Fruit fly (Drosophila melanogaster): ENCODE measurements around the gene ATPsynE.

The ATPsynE gene

DNA sequence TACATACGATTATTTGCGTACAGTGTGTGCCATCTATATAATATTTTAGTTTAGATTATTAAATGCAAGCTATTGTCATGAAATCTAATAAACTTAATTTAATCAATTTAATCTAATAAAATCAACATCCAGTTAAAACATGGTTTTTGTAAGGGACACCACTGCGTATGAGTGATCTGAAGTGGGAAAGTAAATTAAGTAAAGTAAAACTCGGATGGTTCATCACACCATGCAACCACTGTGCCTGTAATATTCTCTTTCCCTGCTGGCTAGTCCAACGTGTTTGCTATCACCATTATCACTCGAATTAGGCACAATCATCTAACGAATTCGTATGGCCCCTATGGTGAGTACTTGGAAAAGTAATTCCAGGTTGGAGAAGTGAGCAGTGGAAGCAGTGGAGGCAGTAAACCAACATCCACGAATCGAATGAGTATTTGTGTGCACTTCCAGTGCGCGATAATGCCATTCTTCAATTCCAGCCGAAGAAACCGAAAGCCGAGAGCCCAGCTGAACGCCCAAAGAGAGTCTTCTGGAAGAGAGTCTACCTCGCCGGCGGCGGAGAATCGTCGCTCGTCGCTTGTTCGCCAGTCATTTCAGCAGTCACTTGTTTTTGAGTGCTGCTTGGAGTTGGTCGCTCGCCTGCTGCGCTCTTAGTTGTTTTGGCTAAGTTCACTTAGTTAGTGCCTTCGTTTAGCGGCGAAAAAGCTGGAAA lies 37.9 kb upstream of the ATPsynE start, which contains the start of gene red (continued):
- peak; percentile 76 for TF ChIP-seq lmd (GFP tag; IDR thresholded peaks at IDR 0.05)
- TF ChIP-seq CG30431 (GFP tag; optimal IDR thresholded peaks at IDR 0.05) = peak; percentile 39
- no peak for TF ChIP-seq gce (GFP tag; IDR thresholded peaks at IDR 0.05)
- peak; percentile 51 for TF ChIP-seq Bteb2 (GFP tag; optimal IDR thresholded peaks at IDR 0.05)
- TF ChIP-seq yki (optimal IDR thresholded peaks at IDR 0.05) = no peak
- TF ChIP-seq gcm2 (GFP tag; optimal IDR thresholded peaks at IDR 0.05) = no peak
- TF ChIP-seq mirr (GFP tag; optimal IDR thresholded peaks at IDR 0.05) = peak; percentile 95
- no peak for TF ChIP-seq sna (GFP tag; IDR thresholded peaks at IDR 0.05; ENCODE audit: partially characterized antibody)
- TF ChIP-seq Bdp1 (GFP tag; optimal IDR thresholded peaks at IDR 0.05) = peak; percentile 47
- TF ChIP-seq jigr1 (GFP tag; IDR thresholded peaks at IDR 0.05) = no peak
- peak; percentile 47 to 84 for TF ChIP-seq Hr51 (GFP tag; optimal IDR thresholded peaks at IDR 0.05)
- no peak for TF ChIP-seq CG2129 (GFP tag; IDR thresholded peaks at IDR 0.05; ENCODE audit: partially characterized antibody)
- TF ChIP-seq eve (GFP tag; optimal IDR thresholded peaks at IDR 0.05) = peak in 1 of 2 experiments; percentile 89
- peak; percentile 76 for TF ChIP-seq tap (tag; optimal IDR thresholded peaks at IDR 0.05)
- peak; percentile 17 for TF ChIP-seq CG9876 (GFP tag; optimal IDR thresholded peaks at IDR 0.05)
- peak; percentile 33 for TF ChIP-seq CG18476 (GFP tag; optimal IDR thresholded peaks at IDR 0.05)
- peak; percentile 84 for TF ChIP-seq CG7839 (tag; optimal IDR thresholded peaks at IDR 0.05)
- peak; percentile 29 for TF ChIP-seq CG7928 (GFP tag; optimal IDR thresholded peaks at IDR 0.05)
- peak; percentile 4 for TF ChIP-seq cato (GFP tag; optimal IDR thresholded peaks at IDR 0.05; ENCODE audit: borderline replicate concordance)
- peak; percentile 48 for TF ChIP-seq CG12942 (GFP tag; optimal IDR thresholded peaks at IDR 0.05)
- TF ChIP-seq D19B (GFP tag; optimal IDR thresholded peaks at IDR 0.05) = peak; percentile 64
- TF ChIP-seq dm (GFP tag; optimal IDR thresholded peaks at IDR 0.05) = no peak
- peak; percentile 14 for TF ChIP-seq Atf-2 (GFP tag; optimal IDR thresholded peaks at IDR 0.05)
- TF ChIP-seq CG3847 (GFP tag; IDR thresholded peaks at IDR 0.05) = peak; percentile 62
- TF ChIP-seq CG30020 (tag; optimal IDR thresholded peaks at IDR 0.05) = no peak
- TF ChIP-seq CG32772 (GFP tag; IDR thresholded peaks at IDR 0.05) = peak; percentile 43; the same call in 1 of the 2 replicates
- TF ChIP-seq sim (GFP tag; IDR thresholded peaks at IDR 0.05) = no peak
- TF ChIP-seq pho (GFP tag; optimal IDR thresholded peaks at IDR 0.05) = peak; percentile 7
- TF ChIP-seq CG16863 (GFP tag; optimal IDR thresholded peaks at IDR 0.05) = peak; percentile 12
- no peak for TF ChIP-seq Lpt (GFP tag; optimal IDR thresholded peaks at IDR 0.05)
- peak; percentile 71 for TF ChIP-seq CG17568 (GFP tag; optimal IDR thresholded peaks at IDR 0.05)
- peak; percentile 49 to 66 for TF ChIP-seq dpn (GFP tag; optimal IDR thresholded peaks at IDR 0.05)
- TF ChIP-seq Hand (GFP tag; optimal IDR thresholded peaks at IDR 0.05) = peak; percentile 70
- TF ChIP-seq gfzf (GFP tag; optimal IDR thresholded peaks at IDR 0.05) = no peak
- 0 out of 2 replicates have a peak, but pooled peaks have one; percentile 35 for TF ChIP-seq CG11696 (GFP tag; IDR thresholded peaks at IDR 0.05)
- peak; percentile 70; the same call in 1 of the 2 replicates for TF ChIP-seq ranshi (GFP tag; IDR thresholded peaks at IDR 0.05)
- TF ChIP-seq CG7745 (tag; optimal IDR thresholded peaks at IDR 0.05) = no peak
- peak; percentile 16 for TF ChIP-seq CG18764 (GFP tag; optimal IDR thresholded peaks at IDR 0.05)
- TF ChIP-seq pb (GFP tag; optimal IDR thresholded peaks at IDR 0.05) = no peak
- no peak for TF ChIP-seq CG16813 (GFP tag; IDR thresholded peaks at IDR 0.05; ENCODE audit: partially characterized antibody)
- no peak for TF ChIP-seq HmgD (GFP tag; optimal IDR thresholded peaks at IDR 0.05)
- peak; percentile 45 for TF ChIP-seq fd64A (GFP tag; optimal IDR thresholded peaks at IDR 0.05)
- peak; percentile 79 for TF ChIP-seq odd (GFP tag; optimal IDR thresholded peaks at IDR 0.05)
- peak; percentile 91 for TF ChIP-seq lab (GFP tag; optimal IDR thresholded peaks at IDR 0.05)
- peak; percentile 32 for TF ChIP-seq Vsx1 (GFP tag; optimal IDR thresholded peaks at IDR 0.05)
- TF ChIP-seq Mad (GFP tag; optimal IDR thresholded peaks at IDR 0.05) = peak; percentile 30
- TF ChIP-seq CG2120 (GFP tag; optimal IDR thresholded peaks at IDR 0.05) = peak; percentile 89
- TF ChIP-seq nerfin-2 (GFP tag; IDR thresholded peaks at IDR 0.05; ENCODE audit: partially characterized antibody) = no peak
- no peak for TF ChIP-seq Nf-YA (GFP tag; IDR thresholded peaks at IDR 0.05)
- no peak for TF ChIP-seq CG10321 (GFP tag; IDR thresholded peaks at IDR 0.05)
